Fruit fly (Drosophila melanogaster): ENCODE data around the gene Taf6.

Gene Taf6

dm6 chr3L:19566127-19566526 is 32.8 kb upstream of the Taf6 start:
- no peak for TF ChIP-seq noc (tag; optimal IDR thresholded peaks at IDR 0.05)

- no peak for TF ChIP-seq noc (tag; optimal IDR thresholded peaks at IDR 0.05)
Measured at dm6 chr3L:19568999-19569398, 29.9 kb upstream of the Taf6 start.

dm6 chr3L:19569407-19569806 is 29.5 kb upstream of the Taf6 start:
- no peak for TF ChIP-seq noc (tag; optimal IDR thresholded peaks at IDR 0.05)

- no peak for TF ChIP-seq noc (tag; optimal IDR thresholded peaks at IDR 0.05)
Measured at dm6 chr3L:19574452-19574851, 24.4 kb upstream of the Taf6 start.

dm6 chr3L:19575650-19576049 is 23.2 kb upstream of the Taf6 start:
- TF ChIP-seq noc (tag; optimal IDR thresholded peaks at IDR 0.05) = no peak

dm6 chr3L:19579346-19579745 is 19.5 kb upstream of the Taf6 start:
- TF ChIP-seq noc (tag; optimal IDR thresholded peaks at IDR 0.05) = no peak

dm6 chr3L:19580709-19581227 is 18.1 kb upstream of the Taf6 start:
- TF ChIP-seq noc (tag; optimal IDR thresholded peaks at IDR 0.05) = no peak

- TF ChIP-seq noc (tag; optimal IDR thresholded peaks at IDR 0.05) = no peak
Measured at dm6 chr3L:19584369-19584915, 14.4 kb upstream of the Taf6 start, which contains the start of gene Shal. Gene Shal, minus strand, starts transcription at chr3L:19584568.

- TF ChIP-seq noc (tag; optimal IDR thresholded peaks at IDR 0.05) = no peak
Measured at dm6 chr3L:19585979-19586378, 12.9 kb upstream of the Taf6 start, which contains the start of the genes CG9231 and CG9330. Gene CG9231, minus strand, starts transcription at chr3L:19586003. Gene CG9330, plus strand, starts transcription at chr3L:19586253.

dm6 chr3L:19590422-19590821 is 8.5 kb upstream of the Taf6 start, which contains the start of gene CG14100:
Gene CG14100, minus strand, starts transcription at chr3L:19590524.
- peak; percentile 100 for TF ChIP-seq noc (tag; optimal IDR thresholded peaks at IDR 0.05)

dm6 chr3L:19601413-19601812 is 2.5 kb downstream of the Taf6 start, which contains the start of gene CG9368:
Gene CG9368, plus strand, starts transcription at chr3L:19601633.
- no peak for TF ChIP-seq noc (tag; optimal IDR thresholded peaks at IDR 0.05)

- TF ChIP-seq noc (tag; optimal IDR thresholded peaks at IDR 0.05) = no peak
Measured at dm6 chr3L:19605974-19606497, 7.1 kb downstream of the Taf6 start, which contains the start of the genes lush and CG9372. Gene lush, minus strand, starts transcription at chr3L:19606090. Gene CG9372, plus strand, starts transcription at chr3L:19606208.

- TF ChIP-seq noc (tag; optimal IDR thresholded peaks at IDR 0.05) = peak; percentile 99
Measured at dm6 chr3L:19612172-19612571, 13.3 kb downstream of the Taf6 start, which contains the start of the genes Lon and PIG-F. Gene Lon, minus strand, starts transcription at chr3L:19612199. Gene PIG-F, plus strand, starts transcription at chr3L:19612455.

dm6 chr3L:19618072-19618958 is 19.4 kb downstream of the Taf6 start, which contains the start of gene asf1:
Gene asf1, plus strand, starts transcription at chr3L:19618894.
- TF ChIP-seq noc (tag; optimal IDR thresholded peaks at IDR 0.05) = no peak

- TF ChIP-seq noc (tag; optimal IDR thresholded peaks at IDR 0.05) = peak; percentile 81
Measured at dm6 chr3L:19630701-19631100, 31.8 kb downstream of the Taf6 start.

- TF ChIP-seq noc (tag; optimal IDR thresholded peaks at IDR 0.05) = no peak
Measured at dm6 chr3L:19631867-19632266, 33.0 kb downstream of the Taf6 start.

Measured in whole organism, larva.